Fruit fly (Drosophila melanogaster) whole organism, embryonic: ENCODE results near the gene SPH93.

Experiments used
- ATbp ChIP-seq: fragments of 200-800 bp; sonication (Bioruptor generic); optimal IDR thresholded peaks from 2 replicates; lab custom pipeline; 2017; ENCODE audit warnings: missing biosample characterization, mild to moderate bottlenecking, missing genetic modification characterization, missing genetic modification reagents
- Abd-B ChIP-seq: fragments of 200-800 bp; sonication (Bioruptor generic); optimal IDR thresholded peaks from 2 replicates; lab custom pipeline; 2018; ENCODE audit warnings: missing biosample characterization, mild to moderate bottlenecking, missing genetic modification characterization, moderate library complexity
- BEAF-32 ChIP-seq: fragments of 200-800 bp; sonication (Bioruptor generic); optimal IDR thresholded peaks from 3 replicates; lab custom pipeline; 2017; ENCODE audit warnings: missing biosample characterization, missing genetic modification characterization, mild to moderate bottlenecking, moderate library complexity, missing genetic modification reagents
- Bteb2 ChIP-seq: fragments of 200-800 bp; sonication (Bioruptor generic); optimal IDR thresholded peaks from 2 replicates; lab custom pipeline; 2016; ENCODE audit warnings: missing biosample characterization, missing genetic modification characterization
- CG10274 ChIP-seq: fragments of 200-800 bp; sonication (Bioruptor generic); optimal IDR thresholded peaks from 3 replicates; lab custom pipeline; 2017; ENCODE audit warnings: missing biosample characterization, mild to moderate bottlenecking, missing genetic modification characterization
- CG10431 ChIP-seq: fragments of 200-800 bp; sonication (Bioruptor generic); optimal IDR thresholded peaks from 3 replicates; lab custom pipeline; 2018; ENCODE audit warnings: missing biosample characterization, mild to moderate bottlenecking, missing genetic modification characterization
- CG10462 ChIP-seq: fragments of 200-800 bp; sonication (Bioruptor generic); optimal IDR thresholded peaks from 2 replicates; lab custom pipeline; 2016; ENCODE audit warnings: missing biosample characterization, missing genetic modification characterization
- CG10565 ChIP-seq: fragments of 200-800 bp; sonication (Bioruptor generic); optimal IDR thresholded peaks from 3 replicates; lab custom pipeline; 2016; ENCODE audit warnings: missing biosample characterization, mild to moderate bottlenecking, missing genetic modification characterization
- CG13287 ChIP-seq: fragments of 200-800 bp; sonication (Bioruptor generic); IDR thresholded peaks from 2 replicates; pipeline ENCODE4 v1.3.6; 2022; ENCODE audit warnings: missing biosample characterization, missing genetic modification characterization; ENCODE audit not compliant: partially characterized antibody
- CG14860 ChIP-seq: fragments of 200-800 bp; sonication (Bioruptor generic); IDR thresholded peaks from 3 replicates; pipeline ENCODE4 v1.3.6; 2022; ENCODE audit warnings: missing biosample characterization, missing genetic modification characterization; ENCODE audit not compliant: partially characterized antibody
- CG1603 ChIP-seq: fragments of 200-800 bp; sonication (Bioruptor generic); optimal IDR thresholded peaks from 2 replicates; lab custom pipeline; 2019; ENCODE audit warnings: missing biosample characterization, mild to moderate bottlenecking, missing genetic modification characterization, moderate library complexity
- CG1792 ChIP-seq: fragments of 200-800 bp; sonication (Bioruptor generic); optimal IDR thresholded peaks from 2 replicates; lab custom pipeline; 2016; ENCODE audit warnings: missing biosample characterization, missing genetic modification characterization
- CG18011 ChIP-seq: fragments of 200-800 bp; sonication (Bioruptor generic); optimal IDR thresholded peaks from 2 replicates; lab custom pipeline; 2017; ENCODE audit warnings: missing biosample characterization, missing genetic modification characterization, mild to moderate bottlenecking, moderate library complexity, missing genotype
- CG2875 ChIP-seq: fragments of 200-800 bp; sonication (Bioruptor generic); optimal IDR thresholded peaks from 2 replicates; lab custom pipeline; 2017; ENCODE audit warnings: missing biosample characterization, mild to moderate bottlenecking, missing genetic modification characterization, missing genetic modification reagents
- CG2889 ChIP-seq: fragments of 200-800 bp; sonication (Bioruptor generic); IDR thresholded peaks from 3 replicates; pipeline ENCODE4 v1.3.6; 2022; ENCODE audit warnings: missing biosample characterization, missing genetic modification characterization
- CG30431 ChIP-seq: fragments of 200-800 bp; sonication (Bioruptor generic); optimal IDR thresholded peaks from 2 replicates; lab custom pipeline; 2017; ENCODE audit warnings: missing biosample characterization, missing genetic modification characterization
- CG32772 ChIP-seq: fragments of 200-800 bp; sonication (Bioruptor generic); IDR thresholded peaks from 2 replicates; pipeline ENCODE4 v1.3.6; 2022; ENCODE audit warnings: missing biosample characterization, missing genetic modification characterization
- CG33557 ChIP-seq: fragments of 200-800 bp; sonication (Bioruptor generic); optimal IDR thresholded peaks from 2 replicates; lab custom pipeline; 2019; ENCODE audit warnings: missing biosample characterization, mild to moderate bottlenecking, missing genetic modification characterization, moderate library complexity
- CG7745 ChIP-seq: fragments of 200-800 bp; sonication (Bioruptor generic); optimal IDR thresholded peaks from 2 replicates; lab custom pipeline; 2018; ENCODE audit warnings: missing biosample characterization, mild to moderate bottlenecking, missing genetic modification characterization, moderate library complexity
- D19A ChIP-seq: fragments of 200-800 bp; optimal IDR thresholded peaks from 3 replicates; lab custom pipeline; 2019; ENCODE audit warnings: missing biosample characterization, mild to moderate bottlenecking, missing genetic modification characterization, moderate library complexity
- Doc2 ChIP-seq: fragments of 200-800 bp; sonication (Bioruptor generic); IDR thresholded peaks from 2 replicates; pipeline ENCODE4 v1.3.6; 2022; ENCODE audit warnings: missing biosample characterization, missing genetic modification characterization
- Dp ChIP-seq: fragments of 200-800 bp; sonication (Bioruptor generic); optimal IDR thresholded peaks from 2 replicates; lab custom pipeline; 2018; ENCODE audit warnings: missing biosample characterization, mild to moderate bottlenecking, missing genetic modification characterization, moderate library complexity
- Fer1 ChIP-seq: fragments of 200-800 bp; sonication (Bioruptor generic); optimal IDR thresholded peaks from 2 replicates; lab custom pipeline; 2017; ENCODE audit warnings: missing biosample characterization, mild to moderate bottlenecking, missing genetic modification characterization
- Mrtf ChIP-seq: fragments of 200-800 bp; sonication (Bioruptor generic); IDR thresholded peaks from 3 replicates; pipeline ENCODE4 v1.3.6; 2022; ENCODE audit warnings: missing biosample characterization, missing genetic modification characterization
- Nf-YC ChIP-seq: fragments of 200-800 bp; optimal IDR thresholded peaks from 3 replicates; lab custom pipeline; 2019; ENCODE audit warnings: missing biosample characterization, mild to moderate bottlenecking, missing genetic modification characterization, moderate library complexity
- az2 ChIP-seq: fragments of 200-800 bp; sonication (Bioruptor generic); optimal IDR thresholded peaks from 3 replicates; lab custom pipeline; 2016; ENCODE audit warnings: missing biosample characterization, missing genetic modification characterization
- bigmax ChIP-seq: fragments of 200-800 bp; sonication (Bioruptor generic); optimal IDR thresholded peaks from 2 replicates; lab custom pipeline; 2018; ENCODE audit warnings: missing biosample characterization, mild to moderate bottlenecking, missing genetic modification characterization
- cato ChIP-seq: fragments of 200-800 bp; sonication (Bioruptor generic); optimal IDR thresholded peaks from 2 replicates; lab custom pipeline; 2016; ENCODE audit warnings: missing biosample characterization, missing genetic modification characterization, borderline replicate concordance
- cg ChIP-seq: fragments of 200-800 bp; sonication (Bioruptor generic); optimal IDR thresholded peaks from 3 replicates; lab custom pipeline; 2019; ENCODE audit warnings: missing biosample characterization, mild to moderate bottlenecking, missing genetic modification characterization, moderate library complexity
- corto ChIP-seq: fragments of 200-800 bp; sonication (Bioruptor generic); optimal IDR thresholded peaks from 2 replicates; lab custom pipeline; 2016; ENCODE audit warnings: missing biosample characterization, mild to moderate bottlenecking, missing genetic modification characterization, moderate library complexity
- cwo ChIP-seq: fragments of 200-800 bp; sonication (Bioruptor generic); optimal IDR thresholded peaks from 3 replicates; lab custom pipeline; 2017; ENCODE audit warnings: missing biosample characterization, missing genetic modification characterization, mild to moderate bottlenecking, moderate library complexity, missing genetic modification reagents
- danr ChIP-seq: fragments of 200-800 bp; sonication (Bioruptor generic); IDR thresholded peaks from 2 replicates; pipeline ENCODE4 v1.3.6; 2022; ENCODE audit warnings: missing biosample characterization, missing genetic modification characterization
- dm ChIP-seq: fragments of 200-800 bp; sonication (Bioruptor generic); optimal IDR thresholded peaks from 3 replicates; lab custom pipeline; 2016; ENCODE audit warnings: missing biosample characterization, missing genetic modification characterization
- ftz-f1 ChIP-seq: fragments of 200-800 bp; sonication (Bioruptor generic); optimal IDR thresholded peaks from 2 replicates; lab custom pipeline; 2016; ENCODE audit warnings: missing biosample characterization, missing genetic modification characterization
- gcm2 ChIP-seq: fragments of 200-800 bp; sonication (Bioruptor generic); optimal IDR thresholded peaks from 2 replicates; lab custom pipeline; 2016; ENCODE audit warnings: missing biosample characterization, missing genetic modification characterization
- gsb ChIP-seq: fragments of 200-800 bp; sonication (Bioruptor generic); IDR thresholded peaks from 2 replicates; pipeline ENCODE4 v1.3.6; 2022; ENCODE audit warnings: missing biosample characterization, missing genetic modification characterization
- inv ChIP-seq: fragments of 200-800 bp; sonication (Bioruptor generic); IDR thresholded peaks from 2 replicates; pipeline ENCODE4 v1.3.6; 2022; ENCODE audit warnings: missing biosample characterization, missing genetic modification characterization; ENCODE audit not compliant: partially characterized antibody
- jigr1 ChIP-seq: fragments of 200-800 bp; sonication (Bioruptor generic); IDR thresholded peaks from 3 replicates; pipeline ENCODE4 v1.3.6; 2022; ENCODE audit warnings: missing biosample characterization, missing genetic modification characterization
- lab ChIP-seq: fragments of 200-800 bp; sonication (Bioruptor generic); optimal IDR thresholded peaks from 3 replicates; lab custom pipeline; 2017; ENCODE audit warnings: missing biosample characterization, missing genetic modification characterization, mild to moderate bottlenecking, moderate library complexity, missing genetic modification reagents
- lbe ChIP-seq: fragments of 200-800 bp; sonication (Bioruptor generic); optimal IDR thresholded peaks from 2 replicates; lab custom pipeline; 2016; ENCODE audit warnings: missing biosample characterization, mild to moderate bottlenecking, missing genetic modification characterization
- nom ChIP-seq: fragments of 200-800 bp; sonication (Bioruptor generic); optimal IDR thresholded peaks from 2 replicates; lab custom pipeline; 2017; ENCODE audit warnings: missing biosample characterization, missing genetic modification characterization, mild to moderate bottlenecking, moderate library complexity, missing genetic modification reagents
- onecut ChIP-seq: fragments of 200-800 bp; sonication (Bioruptor generic); IDR thresholded peaks from 2 replicates; pipeline ENCODE4 v1.3.6; 2022; ENCODE audit warnings: missing biosample characterization, missing genetic modification characterization
- org-1 ChIP-seq: fragments of 200-800 bp; sonication (Bioruptor generic); optimal IDR thresholded peaks from 2 replicates; lab custom pipeline; 2017; ENCODE audit warnings: missing biosample characterization, missing genetic modification characterization
- peb ChIP-seq: fragments of 200-800 bp; sonication (Bioruptor generic); IDR thresholded peaks from 2 replicates; pipeline ENCODE4 v1.3.6; 2022; ENCODE audit warnings: missing biosample characterization, missing genetic modification characterization
- prd ChIP-seq, 3 experiments: fragments of >200 bp in 2 of 3; fragments of 200-800 bp in 1 of 3; sonication (Bioruptor generic) in 1 of 3; optimal IDR thresholded peaks in 2 of 3; IDR thresholded peaks in 1 of 3; 2 replicates in 2 of 3; 3 replicates in 1 of 3; pipeline versions ENCODE4 v1.3.6 to Lab custom; 2017 to 2022; ENCODE audit warnings: missing biosample characterization in 1 of 3, missing genetic modification characterization in 1 of 3
- repo ChIP-seq: fragments of 200-800 bp; sonication (Bioruptor generic); optimal IDR thresholded peaks from 2 replicates; lab custom pipeline; 2016; ENCODE audit warnings: missing biosample characterization, missing genetic modification characterization
- sim ChIP-seq: fragments of 200-800 bp; sonication (Bioruptor generic); IDR thresholded peaks from 2 replicates; pipeline ENCODE4 v1.3.6; 2022; ENCODE audit warnings: missing biosample characterization, missing genetic modification characterization
- sima ChIP-seq: fragments of 200-800 bp; sonication (Bioruptor generic); optimal IDR thresholded peaks from 2 replicates; lab custom pipeline; 2016; ENCODE audit warnings: missing biosample characterization, missing genetic modification characterization
- slbo ChIP-seq: fragments of 200-800 bp; sonication (Bioruptor generic); IDR thresholded peaks from 2 replicates; pipeline ENCODE4 v1.3.6; 2022; ENCODE audit warnings: missing biosample characterization, missing genetic modification characterization
- z ChIP-seq: fragments of 200-800 bp; sonication (Bioruptor generic); IDR thresholded peaks from 3 replicates; pipeline ENCODE4 v1.3.6; 2022; ENCODE audit warnings: missing biosample characterization, missing genetic modification characterization

The SPH93 gene

DNA sequence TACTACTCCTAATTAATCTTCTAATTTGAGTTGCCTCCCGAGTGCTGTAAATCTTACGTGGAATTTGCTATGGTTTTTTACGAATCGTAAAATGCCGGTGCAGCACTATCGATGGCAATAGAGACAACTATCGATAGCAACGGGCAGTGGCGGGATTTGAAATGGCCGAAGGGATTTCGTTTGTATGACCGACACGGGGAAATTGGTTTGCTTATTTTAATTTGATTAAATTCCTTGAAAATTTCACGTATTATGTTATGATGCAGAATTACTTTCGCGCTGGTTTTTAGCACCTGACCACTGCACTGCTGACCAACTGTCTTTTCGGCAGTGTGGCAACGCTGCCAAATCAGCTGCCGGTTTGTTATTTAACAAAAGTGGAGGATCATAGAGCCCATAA is 28.5 kb upstream of the SPH93 start, which contains the start of the genes GCS2beta and CG5131 (continued):
- peak; percentile 98 for TF ChIP-seq slbo (GFP tag; lab: Robert Waterston, UW)
- TF ChIP-seq D19A (tag; lab: Kevin White, UChicago), result no peak
- peak; percentile 70 for TF ChIP-seq Dp (GFP tag; lab: Kevin White, UChicago)
- peak; percentile 94 for TF ChIP-seq CG2889 (GFP tag; lab: Robert Waterston, UW)
- TF ChIP-seq CG13287 (GFP tag; lab: Robert Waterston, UW), result peak; percentile 96
- no peak for TF ChIP-seq nom (GFP tag; lab: Kevin White, UChicago)
- peak; percentile 69 for TF ChIP-seq CG10274
- no peak for TF ChIP-seq Nf-YC (tag; lab: Kevin White, UChicago)
- TF ChIP-seq gcm2, result peak; percentile 73
- peak; percentile 93 for TF ChIP-seq CG30431 (GFP tag; lab: Kevin White, UChicago)
- peak; percentile 95 for TF ChIP-seq Bteb2 (GFP tag; lab: Kevin White, UChicago)
- TF ChIP-seq jigr1 (GFP tag; lab: Robert Waterston, UW), result peak; percentile 81
- peak; percentile 98 for TF ChIP-seq Abd-B (GFP tag; lab: Kevin White, UChicago)
- TF ChIP-seq CG1792 (GFP tag; lab: Kevin White, UChicago), result peak; percentile 93
- peak; percentile 88 for TF ChIP-seq CG14860 (GFP tag; lab: Robert Waterston, UW)
- peak; percentile 85 for TF ChIP-seq peb (GFP tag; lab: Robert Waterston, UW)
- peak; percentile 88 for TF ChIP-seq inv (GFP tag; lab: Robert Waterston, UW)
- no peak for TF ChIP-seq lbe
- peak; percentile 80 for TF ChIP-seq ATbp
- peak; percentile 78 for TF ChIP-seq org-1
- peak; percentile 88 for TF ChIP-seq dm (GFP tag; lab: Kevin White, UChicago)
- peak; percentile 93 for TF ChIP-seq az2
- TF ChIP-seq Fer1 (GFP tag; lab: Kevin White, UChicago), result no peak
- peak; percentile 83 for TF ChIP-seq cwo (GFP tag; lab: Kevin White, UChicago)
- TF ChIP-seq CG1603 (tag; lab: Kevin White, UChicago), result peak; percentile 97
- TF ChIP-seq onecut (GFP tag; lab: Robert Waterston, UW), result no peak
- TF ChIP-seq cato (GFP tag; lab: Kevin White, UChicago), result peak; percentile 89
- TF ChIP-seq corto (GFP tag; lab: Kevin White, UChicago), result peak; percentile 48
- TF ChIP-seq gsb (GFP tag; lab: Robert Waterston, UW), result peak; percentile 89
- peak; percentile 85 for TF ChIP-seq Mrtf
- peak; percentile 89 for TF ChIP-seq CG10462 (GFP tag; lab: Kevin White, UChicago)
- peak; percentile 31 for TF ChIP-seq bigmax
- TF ChIP-seq CG32772 (GFP tag; lab: Robert Waterston, UW), result peak; percentile 95
- TF ChIP-seq CG10565 (GFP tag; lab: Kevin White, UChicago), result peak; percentile 61
- peak; percentile 95 for TF ChIP-seq lab
- peak; percentile 73 for TF ChIP-seq sim
- peak; percentile 58 for TF ChIP-seq ftz-f1 (GFP tag; lab: Kevin White, UChicago)
- peak; percentile 79 for TF ChIP-seq CG2875 (GFP tag; lab: Kevin White, UChicago)
- no peak for TF ChIP-seq prd (optimal IDR thresholded peaks at IDR 0.05; lab: Kevin White, UChicago)
- TF ChIP-seq prd (GFP tag; IDR thresholded peaks at IDR 0.05; lab: Robert Waterston, UW), result peak; percentile 96
- TF ChIP-seq CG33557 (GFP tag; lab: Kevin White, UChicago), result peak; percentile 52
- peak; percentile 88 for TF ChIP-seq CG18011
- no peak for TF ChIP-seq cg
- TF ChIP-seq z, result no peak
- peak; percentile 60 for TF ChIP-seq CG10431 (GFP tag; lab: Kevin White, UChicago)
- TF ChIP-seq BEAF-32 (GFP tag; lab: Kevin White, UChicago), result peak; percentile 95
- TF ChIP-seq CG7745, result no peak
- peak; percentile 89 for TF ChIP-seq repo
- TF ChIP-seq danr, result peak; percentile 86
- peak; percentile 71 for TF ChIP-seq sima (GFP tag; lab: Kevin White, UChicago)
- TF ChIP-seq Doc2 (GFP tag; lab: Robert Waterston, UW), result peak; percentile 87
